Worm (Caenorhabditis elegans) whole organism, L4 larva: ENCODE results near the gene F56C9.6.

ENCODE experiments used
- D1046.2 ChIP-seq: fragments of 200-800 bp; sonication (Bioruptor generic); IDR thresholded peaks from 2 replicates; pipeline ENCODE4 v1.3.6; 2022; ENCODE audit warnings: missing genetic modification characterization, missing compliant biosample characterization
- F10B5.3 ChIP-seq: sonication (generic microtip); optimal IDR thresholded peaks from 2 replicates; lab custom pipeline; 2016; ENCODE audit warnings: mild to moderate bottlenecking, missing genetic modification characterization, missing compliant biosample characterization
- F26F4.8 ChIP-seq: fragments of 200-800 bp; sonication (Bioruptor generic); conservative IDR thresholded peaks from 2 replicates; pipeline ENCODE4 v1.3.6; 2022; ENCODE audit warnings: missing genetic modification characterization, missing compliant biosample characterization
- F37D6.2 ChIP-seq: sonication (generic microtip); optimal IDR thresholded peaks from 2 replicates; lab custom pipeline; 2016; ENCODE audit warnings: mild to moderate bottlenecking, missing genetic modification characterization, missing compliant biosample characterization
- T20F7.1 ChIP-seq: fragments of 200-800 bp; sonication (Bioruptor generic); optimal IDR thresholded peaks from 2 replicates; lab custom pipeline; 2018; ENCODE audit warnings: mild to moderate bottlenecking, missing genetic modification characterization, missing compliant biosample characterization
- T26A8.4 ChIP-seq: fragments of 200-800 bp; sonication (Bioruptor generic); IDR thresholded peaks from 2 replicates; pipeline ENCODE4 v1.3.6; 2022; ENCODE audit warnings: missing genetic modification characterization, missing compliant biosample characterization
- Y105C5A.15 ChIP-seq: fragments of 200-800 bp; sonication (Bioruptor generic); IDR thresholded peaks from 2 replicates; pipeline ENCODE4 v1.3.6; 2022; ENCODE audit warnings: missing genetic modification characterization, missing compliant biosample characterization
- Y5F2A.4 ChIP-seq: fragments of 200-800 bp; sonication (Bioruptor generic); optimal IDR thresholded peaks from 2 replicates; lab custom pipeline; 2018; ENCODE audit warnings: mild to moderate bottlenecking, missing genetic modification characterization, missing compliant biosample characterization
- ZK337.2 ChIP-seq: fragments of 200-800 bp; sonication (Bioruptor generic); IDR thresholded peaks from 2 replicates; pipeline ENCODE4 v1.3.6; 2022; ENCODE audit warnings: missing genetic modification reagents, missing genetic modification characterization, missing compliant biosample characterization
- ceh-20 ChIP-seq: fragments of 200-800 bp; sonication (Bioruptor generic); IDR thresholded peaks from 2 replicates; pipeline ENCODE4 v1.3.6; 2022; ENCODE audit warnings: missing genetic modification reagents, missing genetic modification characterization, missing compliant biosample characterization
- ceh-82 ChIP-seq: sonication (generic microtip); optimal IDR thresholded peaks from 2 replicates; lab custom pipeline; 2017; ENCODE audit warnings: missing biosample characterization, missing genetic modification characterization
- daf-16 ChIP-seq, 3 experiments: sonication (generic microtip); optimal IDR thresholded peaks; 2 replicates each; lab custom pipeline; 2016 to 2017; ENCODE audit warnings: missing genetic modification characterization in 3 of 3, missing genetic modification reagents in 3 of 3, mild to moderate bottlenecking in 2 of 3, missing compliant biosample characterization in 2 of 3, missing biosample characterization in 1 of 3, moderate library complexity in 1 of 3
- daf-19 ChIP-seq: fragments of 200-800 bp; sonication (Bioruptor generic); conservative IDR thresholded peaks from 2 replicates; pipeline ENCODE4 v1.3.6; 2022; ENCODE audit warnings: missing genetic modification characterization, missing compliant biosample characterization
- dmd-6 ChIP-seq: fragments of 200-800 bp; sonication (Bioruptor generic); IDR thresholded peaks from 2 replicates; pipeline ENCODE4 v1.3.6; 2022; ENCODE audit warnings: missing genetic modification reagents, missing genetic modification characterization, missing compliant biosample characterization
- duxl-1 ChIP-seq: sonication (generic microtip); optimal IDR thresholded peaks from 2 replicates; lab custom pipeline; 2016; ENCODE audit warnings: mild to moderate bottlenecking, missing genetic modification characterization, moderate library complexity, missing compliant biosample characterization; ENCODE audit not compliant: poor library complexity
- dve-1 ChIP-seq: sonication (generic microtip); optimal IDR thresholded peaks from 2 replicates; lab custom pipeline; 2017; ENCODE audit warnings: antibody characterized with exemption, mild to moderate bottlenecking, missing genetic modification characterization, missing compliant biosample characterization; ENCODE audit not compliant: insufficient read depth
- egl-27 ChIP-seq: sonication (generic microtip); optimal IDR thresholded peaks from 3 replicates; lab custom pipeline; 2017; ENCODE audit warnings: missing biosample characterization, missing genetic modification reagents, missing genetic modification characterization
- hif-1 ChIP-seq, 2 experiments: sonication (generic microtip); optimal IDR thresholded peaks; 2 replicates each; lab custom pipeline; 2016 to 2017; ENCODE audit warnings: missing compliant biosample characterization in 2 of 2, missing genetic modification characterization in 2 of 2, missing genetic modification reagents in 2 of 2, missing genotype in 2 of 2, mild to moderate bottlenecking in 1 of 2
- hlh-11 ChIP-seq: fragments of 200-800 bp; sonication (Bioruptor generic); optimal IDR thresholded peaks from 2 replicates; lab custom pipeline; 2018; ENCODE audit warnings: mild to moderate bottlenecking, missing genetic modification characterization, missing compliant biosample characterization
- hlh-30 ChIP-seq: sonication (generic microtip); optimal IDR thresholded peaks from 2 replicates; lab custom pipeline; 2017; ENCODE audit warnings: antibody characterized with exemption, mild to moderate bottlenecking, missing genetic modification characterization, missing compliant biosample characterization; ENCODE audit not compliant: insufficient read depth
- jun-1 ChIP-seq: fragments of 150-350 bp; optimal IDR thresholded peaks from 2 replicates; lab custom pipeline; 2014; ENCODE audit warnings: missing biosample characterization, missing genetic modification reagents, missing genetic modification characterization
- lim-7 ChIP-seq: fragments of 200-800 bp; sonication (Bioruptor generic); IDR thresholded peaks from 2 replicates; pipeline ENCODE4 v1.3.6; 2022; ENCODE audit warnings: missing genetic modification characterization, missing compliant biosample characterization
- lin-38 ChIP-seq: fragments of 200-800 bp; sonication (Bioruptor generic); IDR thresholded peaks from 2 replicates; pipeline ENCODE4 v1.3.6; 2022; ENCODE audit warnings: missing genetic modification reagents, missing genetic modification characterization, missing compliant biosample characterization
- lin-39 ChIP-seq: fragments of 150-350 bp; optimal IDR thresholded peaks from 2 replicates; lab custom pipeline; 2014; ENCODE audit warnings: missing biosample characterization, missing genetic modification reagents, missing genetic modification characterization
- lir-3 ChIP-seq: sonication (generic microtip); optimal IDR thresholded peaks from 2 replicates; lab custom pipeline; 2016; ENCODE audit warnings: mild to moderate bottlenecking, missing genetic modification characterization, missing compliant biosample characterization
- lsy-2 ChIP-seq, 2 experiments: fragments of 150-350 bp in 1 of 2; sonication (generic microtip) in 1 of 2; optimal IDR thresholded peaks; 2 replicates each; lab custom pipeline; 2014 to 2017; ENCODE audit warnings: missing biosample characterization in 2 of 2, missing genetic modification characterization in 2 of 2
- madf-9 ChIP-seq: fragments of 200-800 bp; sonication (Bioruptor generic); conservative IDR thresholded peaks from 2 replicates; pipeline ENCODE4 v1.3.6; 2022; ENCODE audit warnings: missing genetic modification reagents, missing genetic modification characterization, missing compliant biosample characterization
- mdl-1 ChIP-seq, 2 experiments: fragments of 150-350 bp in 1 of 2; sonication (generic microtip) in 1 of 2; optimal IDR thresholded peaks; 2 replicates each; lab custom pipeline; 2014 to 2017; ENCODE audit warnings: missing biosample characterization in 2 of 2, missing genetic modification characterization in 2 of 2
- mep-1 ChIP-seq: fragments of 150-350 bp; sonication (generic microtip); optimal IDR thresholded peaks from 3 replicates; lab custom pipeline; 2014; ENCODE audit warnings: missing biosample characterization, missing genetic modification characterization
- mes-2 ChIP-seq: sonication (generic microtip); optimal IDR thresholded peaks from 2 replicates; lab custom pipeline; 2016; ENCODE audit warnings: missing genotype, mild to moderate bottlenecking, missing genetic modification characterization, missing compliant biosample characterization; ENCODE audit not compliant: poor library complexity, severe bottlenecking
- mxl-2 ChIP-seq: fragments of 200-800 bp; sonication (Bioruptor generic); conservative IDR thresholded peaks from 2 replicates; pipeline ENCODE4 v1.3.6; 2022; ENCODE audit warnings: missing genetic modification reagents, missing genetic modification characterization, missing compliant biosample characterization
- mxl-3 ChIP-seq: fragments of 200-800 bp; sonication (Bioruptor generic); optimal IDR thresholded peaks from 2 replicates; lab custom pipeline; 2018; ENCODE audit warnings: mild to moderate bottlenecking, missing genetic modification characterization, missing compliant biosample characterization
- nhr-237 ChIP-seq: sonication (generic microtip); optimal IDR thresholded peaks from 2 replicates; lab custom pipeline; 2017; ENCODE audit warnings: missing biosample characterization, missing genetic modification characterization
- nhr-28 ChIP-seq: fragments of 150-350 bp; optimal IDR thresholded peaks from 2 replicates; lab custom pipeline; 2014; ENCODE audit warnings: missing biosample characterization, missing genetic modification characterization
- nhr-41 ChIP-seq: fragments of 200-800 bp; sonication (Bioruptor generic); IDR thresholded peaks from 2 replicates; pipeline ENCODE4 v1.3.6; 2022; ENCODE audit warnings: missing genetic modification reagents, missing genetic modification characterization, missing compliant biosample characterization
- nhr-48 ChIP-seq: sonication (generic microtip); optimal IDR thresholded peaks from 2 replicates; lab custom pipeline; 2016; ENCODE audit warnings: mild to moderate bottlenecking, missing genetic modification characterization, missing compliant biosample characterization
- nhr-77 ChIP-seq: fragments of 150-350 bp; optimal IDR thresholded peaks from 2 replicates; lab custom pipeline; 2014; ENCODE audit warnings: missing biosample characterization, missing genetic modification characterization
- pqm-1 ChIP-seq: sonication (generic microtip); optimal IDR thresholded peaks from 2 replicates; lab custom pipeline; 2017; ENCODE audit warnings: missing biosample characterization, missing genetic modification characterization
- rbr-2 ChIP-seq: sonication (generic microtip); optimal IDR thresholded peaks from 2 replicates; lab custom pipeline; 2016; ENCODE audit warnings: missing genotype, missing genetic modification characterization, missing compliant biosample characterization
- sdz-12 ChIP-seq: fragments of 200-800 bp; sonication (Bioruptor generic); optimal IDR thresholded peaks from 2 replicates; lab custom pipeline; 2018; ENCODE audit warnings: mild to moderate bottlenecking, missing genetic modification characterization, missing compliant biosample characterization
- spr-1 ChIP-seq: sonication (generic microtip); optimal IDR thresholded peaks from 2 replicates; lab custom pipeline; 2016; ENCODE audit warnings: mild to moderate bottlenecking, missing genetic modification characterization, missing compliant biosample characterization
- spr-3 ChIP-seq: fragments of 200-800 bp; sonication (Bioruptor generic); optimal IDR thresholded peaks from 2 replicates; lab custom pipeline; 2018; ENCODE audit warnings: mild to moderate bottlenecking, missing genetic modification characterization, missing compliant biosample characterization
- tra-1 ChIP-seq: fragments of 200-800 bp; sonication (Bioruptor generic); IDR thresholded peaks from 2 replicates; pipeline ENCODE4 v1.3.6; 2022; ENCODE audit warnings: missing genetic modification reagents, missing genetic modification characterization, missing compliant biosample characterization
- unc-130 ChIP-seq: sonication (generic microtip); optimal IDR thresholded peaks from 2 replicates; lab custom pipeline; 2016; ENCODE audit warnings: missing genetic modification reagents, missing genetic modification characterization, missing compliant biosample characterization
- vab-7 ChIP-seq: fragments of 200-800 bp; sonication (Bioruptor generic); IDR thresholded peaks from 2 replicates; pipeline ENCODE4 v1.3.6; 2022; ENCODE audit warnings: missing genetic modification reagents, missing genetic modification characterization, missing compliant biosample characterization
- zfp-2 ChIP-seq: sonication (generic microtip); optimal IDR thresholded peaks from 2 replicates; lab custom pipeline; 2016; ENCODE audit warnings: mild to moderate bottlenecking, missing genetic modification characterization, missing compliant biosample characterization
- zfp-3 ChIP-seq: fragments of 200-800 bp; sonication (Bioruptor generic); conservative IDR thresholded peaks from 2 replicates; pipeline ENCODE4 v1.3.6; 2022; ENCODE audit warnings: missing genetic modification reagents, missing genetic modification characterization, missing compliant biosample characterization
- zip-2 ChIP-seq: fragments of 150-350 bp; optimal IDR thresholded peaks from 2 replicates; lab custom pipeline; 2014; ENCODE audit warnings: missing biosample characterization, missing genetic modification characterization
- ztf-7 ChIP-seq: fragments of 150-350 bp; optimal IDR thresholded peaks from 2 replicates; lab custom pipeline; 2014; ENCODE audit warnings: missing biosample characterization, missing genetic modification characterization

The F56C9.6 gene

ce11 chrIII:7278491-7278890, 32.1 kb downstream of the F56C9.6 start:
- peak in 1 of 2 experiments; percentile 89 for TF ChIP-seq lsy-2 (tag; optimal IDR thresholded peaks at IDR 0.05; lab: Kevin White, UChicago)
- peak; percentile 26 for TF ChIP-seq pqm-1 (tag; lab: Kevin White, UChicago)
- peak; percentile 87 for TF ChIP-seq T26A8.4 (GFP tag; lab: Robert Waterston, UW)
- TF ChIP-seq nhr-41 (GFP tag; lab: Robert Waterston, UW), result peak; percentile 56; the same call in 1 of the 2 replicates
- peak; percentile 89 for TF ChIP-seq ztf-7 (tag; lab: Kevin White, UChicago)
- no peak for TF ChIP-seq F10B5.3 (tag; lab: Kevin White, UChicago)
- peak in 1 of 2 experiments; percentile 61 for TF ChIP-seq hif-1 (tag; optimal IDR thresholded peaks at IDR 0.05; lab: Kevin White, UChicago)
- peak; percentile 63 for TF ChIP-seq Y5F2A.4 (GFP tag; lab: Kevin White, UChicago)
- peak; percentile 62 for TF ChIP-seq lim-7 (GFP tag; lab: Robert Waterston, UW)
- TF ChIP-seq egl-27 (tag; lab: Kevin White, UChicago), result no peak
- peak; percentile 73 for TF ChIP-seq madf-9
- peak; percentile 59 for TF ChIP-seq mes-2 (tag; lab: Kevin White, UChicago)
- TF ChIP-seq jun-1 (tag; lab: Kevin White, UChicago), result peak; percentile 60
- peak; percentile 60 for TF ChIP-seq hlh-30 (tag; lab: Kevin White, UChicago)
- TF ChIP-seq F26F4.8, result 0 out of 2 replicates have a peak, but pooled peaks have one; percentile 42
- 0 out of 2 replicates have a peak, but pooled peaks have one; percentile 31 for TF ChIP-seq ceh-20 (GFP tag; lab: Robert Waterston, UW)
- no peak for TF ChIP-seq unc-130 (GFP tag; lab: Kevin White, UChicago)
- peak; percentile 63 for TF ChIP-seq vab-7 (GFP tag; lab: Robert Waterston, UW)
- 0 out of 2 replicates have a peak, but pooled peaks have one; percentile 48 for TF ChIP-seq daf-19 (GFP tag; lab: Robert Waterston, UW)
- peak; percentile 16 for TF ChIP-seq mxl-3
- no peak for TF ChIP-seq ceh-82 (tag; lab: Kevin White, UChicago)
- peak; percentile 79; the same call in 1 of the 2 replicates for TF ChIP-seq tra-1
- TF ChIP-seq zip-2, result peak; percentile 89
- peak in 1 of 2 experiments; percentile 25 for TF ChIP-seq mdl-1 (tag; optimal IDR thresholded peaks at IDR 0.05; lab: Kevin White, UChicago)
- peak; percentile 57; the same call in 1 of the 2 replicates for TF ChIP-seq zfp-3
- TF ChIP-seq T20F7.1 (GFP tag; lab: Kevin White, UChicago), result peak; percentile 87
- peak; percentile 59 for TF ChIP-seq nhr-48 (tag; lab: Kevin White, UChicago)
- TF ChIP-seq nhr-77 (tag; lab: Kevin White, UChicago), result peak; percentile 90
- TF ChIP-seq spr-3 (GFP tag; lab: Kevin White, UChicago), result peak; percentile 28
- peak; percentile 37 for TF ChIP-seq nhr-28 (tag; lab: Kevin White, UChicago)
- no peak for TF ChIP-seq mxl-2 (GFP tag; lab: Robert Waterston, UW)
- TF ChIP-seq hlh-11, result peak; percentile 61
- peak; percentile 96 for TF ChIP-seq dve-1
- peak; percentile 4 for TF ChIP-seq lir-3 (tag; lab: Kevin White, UChicago)
- peak; percentile 72 for TF ChIP-seq duxl-1
- TF ChIP-seq D1046.2 (GFP tag; lab: Robert Waterston, UW), result peak; percentile 45; the same call in 1 of the 2 replicates
- peak; percentile 83 for TF ChIP-seq mep-1 (tag; lab: Kevin White, UChicago)
- TF ChIP-seq lin-38 (GFP tag; lab: Robert Waterston, UW), result peak; percentile 84
- no peak for TF ChIP-seq Y105C5A.15 (GFP tag; lab: Robert Waterston, UW)
- peak; percentile 33; the same call in 1 of the 2 replicates for TF ChIP-seq ZK337.2
- TF ChIP-seq dmd-6 (GFP tag; lab: Robert Waterston, UW), result peak; percentile 80
- TF ChIP-seq F37D6.2, result peak; percentile 38
- TF ChIP-seq sdz-12 (GFP tag; lab: Kevin White, UChicago), result peak; percentile 74
- peak; percentile 20 for TF ChIP-seq spr-1
- TF ChIP-seq rbr-2 (tag; lab: Kevin White, UChicago), result peak; percentile 66
- no peak for TF ChIP-seq nhr-237 (tag; lab: Kevin White, UChicago)
- TF ChIP-seq daf-16 (GFP tag; optimal IDR thresholded peaks at IDR 0.05; lab: Kevin White, UChicago), result peak; percentile 1 to 86
- TF ChIP-seq daf-16 (tag; optimal IDR thresholded peaks at IDR 0.05; lab: Kevin White, UChicago), result peak; percentile 85
- no peak for TF ChIP-seq lin-39 (tag; lab: Kevin White, UChicago)
- TF ChIP-seq zfp-2 (tag; lab: Kevin White, UChicago), result peak; percentile 14
